Fruit fly (Drosophila melanogaster) whole organism, embryonic: ENCODE data around the gene IntS9.

ENCODE experiments used
- CG10267 ChIP-seq: fragments of 200-800 bp; sonication (Bioruptor generic); optimal IDR thresholded peaks from 2 replicates; lab custom pipeline; 2018; ENCODE audit warnings: missing biosample characterization, mild to moderate bottlenecking, missing genetic modification characterization, moderate library complexity
- CG10462 ChIP-seq: fragments of 200-800 bp; sonication (Bioruptor generic); optimal IDR thresholded peaks from 2 replicates; lab custom pipeline; 2016; ENCODE audit warnings: missing biosample characterization, missing genetic modification characterization
- CG11696 ChIP-seq: fragments of 200-800 bp; sonication (Bioruptor generic); IDR thresholded peaks from 2 replicates; pipeline ENCODE4 v1.3.6; 2022; ENCODE audit warnings: missing biosample characterization, missing genetic modification characterization
- CG13296 ChIP-seq: fragments of 200-800 bp; sonication (Bioruptor generic); optimal IDR thresholded peaks from 3 replicates; lab custom pipeline; 2018; ENCODE audit warnings: missing biosample characterization, mild to moderate bottlenecking, missing genetic modification characterization
- CG15269 ChIP-seq: fragments of 200-800 bp; sonication (Bioruptor generic); optimal IDR thresholded peaks from 2 replicates; lab custom pipeline; 2018; ENCODE audit warnings: missing biosample characterization, mild to moderate bottlenecking, missing genetic modification characterization, moderate library complexity
- CG15696 ChIP-seq: fragments of 200-800 bp; sonication (Bioruptor generic); optimal IDR thresholded peaks from 2 replicates; lab custom pipeline; 2019; ENCODE audit warnings: missing biosample characterization, mild to moderate bottlenecking, missing genetic modification characterization, moderate library complexity
- CG1602 ChIP-seq: fragments of 200-800 bp; sonication (Bioruptor generic); optimal IDR thresholded peaks from 3 replicates; lab custom pipeline; 2016; ENCODE audit warnings: missing biosample characterization, missing genetic modification characterization
- CG17361 ChIP-seq: fragments of 200-800 bp; sonication (Bioruptor generic); IDR thresholded peaks from 3 replicates; pipeline ENCODE4 v1.3.6; 2022; ENCODE audit warnings: missing biosample characterization, missing genetic modification characterization
- CG18619 ChIP-seq: fragments of 200-800 bp; sonication (Bioruptor generic); optimal IDR thresholded peaks from 3 replicates; lab custom pipeline; 2017; ENCODE audit warnings: missing biosample characterization, mild to moderate bottlenecking, missing genetic modification characterization
- CG2120 ChIP-seq: fragments of 200-800 bp; sonication (Bioruptor generic); optimal IDR thresholded peaks from 3 replicates; lab custom pipeline; 2016; ENCODE audit warnings: missing biosample characterization, missing genetic modification characterization
- CG2678 ChIP-seq: fragments of 200-800 bp; sonication (Bioruptor generic); optimal IDR thresholded peaks from 3 replicates; lab custom pipeline; 2019; ENCODE audit warnings: missing biosample characterization, mild to moderate bottlenecking, missing genetic modification characterization, moderate library complexity
- CG2875 ChIP-seq: fragments of 200-800 bp; sonication (Bioruptor generic); optimal IDR thresholded peaks from 2 replicates; lab custom pipeline; 2017; ENCODE audit warnings: missing biosample characterization, mild to moderate bottlenecking, missing genetic modification characterization, missing genetic modification reagents
- CG30020 ChIP-seq: fragments of 200-800 bp; optimal IDR thresholded peaks from 2 replicates; lab custom pipeline; 2019; ENCODE audit warnings: missing biosample characterization, mild to moderate bottlenecking, missing genetic modification characterization, moderate library complexity
- CG31365 ChIP-seq: fragments of 200-800 bp; sonication (Bioruptor generic); optimal IDR thresholded peaks from 2 replicates; lab custom pipeline; 2018; ENCODE audit warnings: missing biosample characterization, mild to moderate bottlenecking, missing genetic modification characterization
- CG32767 ChIP-seq: fragments of 200-800 bp; sonication (Bioruptor generic); IDR thresholded peaks from 2 replicates; pipeline ENCODE4 v1.3.6; 2022; ENCODE audit warnings: missing biosample characterization, missing genetic modification characterization
- CG33557 ChIP-seq: fragments of 200-800 bp; sonication (Bioruptor generic); optimal IDR thresholded peaks from 2 replicates; lab custom pipeline; 2019; ENCODE audit warnings: missing biosample characterization, mild to moderate bottlenecking, missing genetic modification characterization, moderate library complexity
- CG6654 ChIP-seq: fragments of 200-800 bp; sonication (Bioruptor generic); optimal IDR thresholded peaks from 2 replicates; lab custom pipeline; 2017; ENCODE audit warnings: missing biosample characterization, mild to moderate bottlenecking, missing genetic modification characterization
- CG6689 ChIP-seq: fragments of 200-800 bp; sonication (Bioruptor generic); IDR thresholded peaks from 2 replicates; pipeline ENCODE4 v1.3.6; 2022; ENCODE audit warnings: missing biosample characterization, missing genetic modification characterization
- CG6854 ChIP-seq: fragments of 200-800 bp; sonication (Bioruptor generic); optimal IDR thresholded peaks from 3 replicates; lab custom pipeline; 2017; ENCODE audit warnings: missing biosample characterization, mild to moderate bottlenecking, missing genetic modification characterization
- CG8478 ChIP-seq: fragments of >200 bp; optimal IDR thresholded peaks from 2 replicates; lab custom pipeline; 2018
- CTCF ChIP-seq: fragments of 200-800 bp; sonication (Bioruptor generic); optimal IDR thresholded peaks from 2 replicates; lab custom pipeline; 2017; ENCODE audit warnings: missing biosample characterization, mild to moderate bottlenecking, missing genetic modification characterization, moderate library complexity
- Chrac-16 ChIP-seq: fragments of 200-800 bp; sonication (Bioruptor generic); optimal IDR thresholded peaks from 3 replicates; lab custom pipeline; 2016; ENCODE audit warnings: missing biosample characterization, missing genetic modification characterization
- Drgx ChIP-seq: fragments of 200-800 bp; sonication (Bioruptor generic); IDR thresholded peaks from 2 replicates; pipeline ENCODE4 v1.3.6; 2022; ENCODE audit warnings: missing biosample characterization, missing genetic modification characterization
- Gug ChIP-seq: fragments of 200-800 bp; sonication (Bioruptor generic); IDR thresholded peaks from 4 replicates; pipeline ENCODE4 v1.3.6; 2022; ENCODE audit warnings: missing biosample characterization, missing genetic modification characterization
- Hand ChIP-seq: fragments of 200-800 bp; sonication (Bioruptor generic); optimal IDR thresholded peaks from 2 replicates; lab custom pipeline; 2017; ENCODE audit warnings: mild to moderate bottlenecking, missing biosample characterization, missing genetic modification reagents, missing genetic modification characterization
- Hmr ChIP-seq: fragments of 200-800 bp; sonication (Bioruptor generic); optimal IDR thresholded peaks from 3 replicates; lab custom pipeline; 2017; ENCODE audit warnings: mild to moderate bottlenecking, missing biosample characterization, missing genetic modification reagents, missing genetic modification characterization
- MBD-R2 ChIP-seq: fragments of 200-800 bp; sonication (Bioruptor generic); IDR thresholded peaks from 2 replicates; pipeline ENCODE4 v1.3.6; 2022; ENCODE audit warnings: missing biosample characterization, missing genetic modification characterization
- Meics ChIP-seq: fragments of 200-800 bp; sonication (Bioruptor generic); optimal IDR thresholded peaks from 2 replicates; lab custom pipeline; 2017; ENCODE audit warnings: missing biosample characterization, mild to moderate bottlenecking, missing genetic modification characterization
- Nf-YB ChIP-seq: fragments of 200-800 bp; sonication (Bioruptor generic); optimal IDR thresholded peaks from 3 replicates; lab custom pipeline; 2019; ENCODE audit warnings: missing biosample characterization, mild to moderate bottlenecking, missing genetic modification characterization, moderate library complexity
- Ssrp ChIP-seq: fragments of 200-800 bp; sonication (Bioruptor generic); optimal IDR thresholded peaks from 2 replicates; lab custom pipeline; 2018; ENCODE audit warnings: missing biosample characterization, mild to moderate bottlenecking, missing genetic modification characterization, moderate library complexity
- ara ChIP-seq: fragments of 200-800 bp; sonication (Bioruptor generic); IDR thresholded peaks from 2 replicates; pipeline ENCODE4 v1.3.6; 2022; ENCODE audit warnings: missing biosample characterization, missing genetic modification characterization
- cato ChIP-seq: fragments of 200-800 bp; sonication (Bioruptor generic); optimal IDR thresholded peaks from 2 replicates; lab custom pipeline; 2016; ENCODE audit warnings: missing biosample characterization, missing genetic modification characterization, borderline replicate concordance
- chif ChIP-seq, 2 experiments: fragments of 200-800 bp; sonication (Bioruptor generic); optimal IDR thresholded peaks; 3 replicates each; lab custom pipeline; 2016; ENCODE audit warnings: missing biosample characterization in 2 of 2, missing genetic modification characterization in 2 of 2
- dati ChIP-seq: fragments of 200-800 bp; sonication (Bioruptor generic); IDR thresholded peaks from 2 replicates; pipeline ENCODE4 v1.3.6; 2022; ENCODE audit warnings: missing biosample characterization, missing genetic modification characterization
- ewg ChIP-seq: fragments of 200-800 bp; sonication (Bioruptor generic); optimal IDR thresholded peaks from 3 replicates; lab custom pipeline; 2017; ENCODE audit warnings: mild to moderate bottlenecking, missing biosample characterization, missing genetic modification reagents, missing genetic modification characterization
- gcm2 ChIP-seq: fragments of 200-800 bp; sonication (Bioruptor generic); optimal IDR thresholded peaks from 2 replicates; lab custom pipeline; 2016; ENCODE audit warnings: missing biosample characterization, missing genetic modification characterization
- lola ChIP-seq, 3 experiments: fragments of >200 bp in 2 of 3; fragments of 200-800 bp in 1 of 3; sonication (Bioruptor generic) in 1 of 3; optimal IDR thresholded peaks; 2 replicates each; lab custom pipeline; 2017 to 2019; ENCODE audit warnings: missing biosample characterization in 3 of 3, missing genetic modification characterization in 3 of 3, mild to moderate bottlenecking in 1 of 3, moderate library complexity in 1 of 3
- onecut ChIP-seq: fragments of 200-800 bp; sonication (Bioruptor generic); IDR thresholded peaks from 2 replicates; pipeline ENCODE4 v1.3.6; 2022; ENCODE audit warnings: missing biosample characterization, missing genetic modification characterization
- phol ChIP-seq: fragments of 200-800 bp; sonication (Bioruptor generic); optimal IDR thresholded peaks from 3 replicates; lab custom pipeline; 2018; ENCODE audit warnings: missing biosample characterization, mild to moderate bottlenecking, missing genetic modification characterization, moderate library complexity
- pzg ChIP-seq: fragments of 200-800 bp; sonication (Bioruptor generic); optimal IDR thresholded peaks from 3 replicates; lab custom pipeline; 2018; ENCODE audit warnings: missing biosample characterization, mild to moderate bottlenecking, missing genetic modification characterization, moderate library complexity
- rib ChIP-seq: fragments of 200-800 bp; sonication (Bioruptor generic); IDR thresholded peaks from 2 replicates; pipeline ENCODE4 v1.3.6; 2022; ENCODE audit warnings: missing biosample characterization, missing genetic modification characterization
- row ChIP-seq: fragments of 200-800 bp; sonication (Bioruptor generic); IDR thresholded peaks from 3 replicates; pipeline ENCODE4 v1.3.6; 2022; ENCODE audit warnings: missing biosample characterization, missing genetic modification characterization
- sima ChIP-seq: fragments of 200-800 bp; sonication (Bioruptor generic); optimal IDR thresholded peaks from 2 replicates; lab custom pipeline; 2016; ENCODE audit warnings: missing biosample characterization, missing genetic modification characterization
- slbo ChIP-seq: fragments of 200-800 bp; sonication (Bioruptor generic); IDR thresholded peaks from 2 replicates; pipeline ENCODE4 v1.3.6; 2022; ENCODE audit warnings: missing biosample characterization, missing genetic modification characterization
- tin ChIP-seq: fragments of 200-800 bp; sonication (Bioruptor generic); optimal IDR thresholded peaks from 3 replicates; lab custom pipeline; 2016; ENCODE audit warnings: missing biosample characterization, missing genetic modification characterization
- trem ChIP-seq: fragments of 200-800 bp; optimal IDR thresholded peaks from 3 replicates; lab custom pipeline; 2019; ENCODE audit warnings: missing biosample characterization, mild to moderate bottlenecking, missing genetic modification characterization, moderate library complexity
- twi ChIP-seq: fragments of 200-800 bp; optimal IDR thresholded peaks from 2 replicates; lab custom pipeline; 2019; ENCODE audit warnings: missing biosample characterization, mild to moderate bottlenecking, missing genetic modification characterization, moderate library complexity
- unpg ChIP-seq: fragments of 200-800 bp; sonication (Bioruptor generic); optimal IDR thresholded peaks from 3 replicates; lab custom pipeline; 2018; ENCODE audit warnings: missing biosample characterization, mild to moderate bottlenecking, missing genetic modification characterization, moderate library complexity
- vvl ChIP-seq: fragments of 200-800 bp; sonication (Bioruptor generic); IDR thresholded peaks from 2 replicates; pipeline ENCODE4 v1.3.6; 2022; ENCODE audit warnings: missing biosample characterization, missing genetic modification characterization

IntS9 gene

DNA sequence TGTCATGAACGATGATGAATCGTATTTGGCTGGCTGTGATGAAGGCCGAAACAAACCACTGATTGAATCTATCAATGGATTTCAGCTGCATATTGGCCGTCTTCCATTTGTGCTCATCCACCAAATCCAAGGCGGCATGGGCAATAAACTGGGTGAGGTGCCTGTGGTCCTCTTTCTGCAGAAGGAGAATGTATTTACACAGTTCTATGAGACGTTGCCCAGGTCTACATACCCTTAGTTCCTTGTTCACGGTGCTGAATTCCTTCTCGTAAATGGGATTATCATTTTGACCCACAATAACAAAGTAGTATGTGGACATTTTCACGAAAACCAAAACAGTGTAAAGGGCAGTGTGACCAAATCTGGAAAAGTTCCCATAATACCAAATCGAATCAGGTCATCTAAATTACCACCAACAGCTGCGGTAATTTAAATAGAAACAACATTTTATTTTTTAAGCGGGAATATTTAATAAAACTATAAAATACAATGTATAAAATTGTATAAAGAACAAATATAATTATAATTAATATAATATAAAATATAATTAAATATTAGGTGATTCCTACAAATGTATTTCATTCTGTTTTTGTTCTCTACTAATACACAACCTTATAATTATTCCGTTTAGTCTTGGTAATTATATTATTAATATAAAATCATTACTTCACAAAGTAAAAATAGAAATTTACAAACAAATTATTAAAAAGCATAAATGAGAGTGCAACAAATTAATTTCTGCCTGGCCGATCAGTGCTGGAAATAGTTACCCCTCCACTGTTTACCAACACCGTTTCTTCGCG lies 26.0 kb upstream of the IntS9 start, which contains the start of the genes Trs20 and elg1 (continued):
- TF ChIP-seq trem (peak; percentile 56), slbo (GFP tag; lab: Robert Waterston, UW) (peak; percentile 59; the same call in 1 of the 2 replicates), CG6854 (GFP tag; lab: Kevin White, UChicago) (peak; percentile 37), CG6654 (GFP tag; lab: Kevin White, UChicago) (no peak), CG13296 (GFP tag; lab: Kevin White, UChicago) (peak; percentile 73), Hand (GFP tag; lab: Kevin White, UChicago) (peak; percentile 11), CTCF (no peak), CG33557 (peak; percentile 51), pzg (peak; percentile 46), CG2120 (GFP tag; lab: Kevin White, UChicago) (peak; percentile 42), CG11696 (GFP tag; lab: Robert Waterston, UW) (peak; percentile 100), CG15696 (tag; lab: Kevin White, UChicago) (peak; percentile 54), ara (GFP tag; lab: Robert Waterston, UW) (no peak), CG6689 (GFP tag; lab: Robert Waterston, UW) (peak; percentile 44; the same call in 1 of the 2 replicates), CG17361 (GFP tag; lab: Robert Waterston, UW) (peak; percentile 88; the same call in 2 of the 3 replicates), row (peak; percentile 75), rib (GFP tag; lab: Robert Waterston, UW) (0 out of 2 replicates have a peak, but pooled peaks have one; percentile 32), Ssrp (tag; lab: Kevin White, UChicago) (peak; percentile 34), Nf-YB (GFP tag; lab: Kevin White, UChicago) (peak; percentile 54), CG8478 (lab: Kevin White, UChicago) (no peak), Meics (peak; percentile 61), sima (GFP tag; lab: Kevin White, UChicago) (no peak), chif (GFP tag; optimal IDR thresholded peaks at IDR 0.05; lab: Kevin White, UChicago) (no peak), Gug (GFP tag; lab: Robert Waterston, UW) (peak; percentile 6; the same call in 1 of the 4 replicates), Chrac-16 (peak; percentile 21), Drgx (no peak), Hmr (peak; percentile 15), phol (tag; lab: Kevin White, UChicago) (peak; percentile 63), CG1602 (peak; percentile 35), lola (GFP tag; optimal IDR thresholded peaks at IDR 0.05; lab: Kevin White, UChicago) (peak in 1 of 3 experiments; percentile 61), ewg (GFP tag; lab: Kevin White, UChicago) (no peak), CG10462 (no peak), CG31365 (tag; lab: Kevin White, UChicago) (no peak), CG2678 (tag; lab: Kevin White, UChicago) (peak; percentile 78), dati (GFP tag; lab: Robert Waterston, UW) (no peak), CG30020 (tag; lab: Kevin White, UChicago) (peak; percentile 71), CG18619 (peak; percentile 14), onecut (GFP tag; lab: Robert Waterston, UW) (0 out of 2 replicates have a peak, but pooled peaks have one; percentile 33), CG2875 (no peak), CG32767 (0 out of 2 replicates have a peak, but pooled peaks have one; percentile 12), vvl (GFP tag; lab: Robert Waterston, UW) (peak; percentile 62), cato (GFP tag; lab: Kevin White, UChicago) (peak; percentile 15), MBD-R2 (GFP tag; lab: Robert Waterston, UW) (peak; percentile 66), CG15269 (tag; lab: Kevin White, UChicago) (peak; percentile 69), twi (tag; lab: Kevin White, UChicago) (peak; percentile 49), gcm2 (peak; percentile 7), unpg (GFP tag; lab: Kevin White, UChicago) (peak; percentile 30), tin (GFP tag; lab: Kevin White, UChicago) (peak; percentile 24), CG10267 (tag; lab: Kevin White, UChicago) (peak; percentile 94)
